Worm (Caenorhabditis elegans): ENCODE measurements around the gene dpf-6.

ce11 chrIII:8065101-8065500 is 27.1 kb downstream of the dpf-6 start:
- TF ChIP-seq mdl-1 (tag; optimal IDR thresholded peaks at IDR 0.05): no peak
- TF ChIP-seq ceh-82 (tag; optimal IDR thresholded peaks at IDR 0.05): no peak
- no peak for TF ChIP-seq fos-1 (tag; optimal IDR thresholded peaks at IDR 0.05)
- TF ChIP-seq nhr-25 (tag; optimal IDR thresholded peaks at IDR 0.05): no peak
- TF ChIP-seq ZK546.5 (tag; optimal IDR thresholded peaks at IDR 0.05): no peak
- no peak for TF ChIP-seq fkh-2 (tag; optimal IDR thresholded peaks at IDR 0.05)
- no peak for TF ChIP-seq egl-27 (tag; optimal IDR thresholded peaks at IDR 0.05)
- TF ChIP-seq lin-39 (tag; optimal IDR thresholded peaks at IDR 0.05): no peak
- no peak for TF ChIP-seq snpc-4 (tag; optimal IDR thresholded peaks at IDR 0.05)
